Fruit fly (Drosophila melanogaster) whole organism, embryonic: ENCODE data around the gene Gpdh3.

Source experiments
- Atf6 ChIP-seq: fragments of 200-800 bp; sonication (Bioruptor generic); IDR thresholded peaks from 2 replicates; pipeline ENCODE4 v1.3.6; 2022; ENCODE audit warnings: missing biosample characterization, missing genetic modification characterization
- CG10267 ChIP-seq: fragments of 200-800 bp; sonication (Bioruptor generic); optimal IDR thresholded peaks from 2 replicates; lab custom pipeline; 2018; ENCODE audit warnings: missing biosample characterization, mild to moderate bottlenecking, missing genetic modification characterization, moderate library complexity
- CG11504 ChIP-seq: fragments of 200-800 bp; sonication (Bioruptor generic); optimal IDR thresholded peaks from 3 replicates; lab custom pipeline; 2019; ENCODE audit warnings: missing biosample characterization, mild to moderate bottlenecking, missing genetic modification characterization, moderate library complexity
- CG12236 ChIP-seq: fragments of 200-800 bp; sonication (Bioruptor generic); optimal IDR thresholded peaks from 2 replicates; lab custom pipeline; 2016; ENCODE audit warnings: missing biosample characterization, missing genetic modification characterization
- CG1233 ChIP-seq: fragments of 200-800 bp; sonication (Bioruptor generic); optimal IDR thresholded peaks from 4 replicates; lab custom pipeline; 2018; ENCODE audit warnings: missing biosample characterization, mild to moderate bottlenecking, missing genetic modification characterization
- CG12659 ChIP-seq: fragments of 200-800 bp; sonication (Bioruptor generic); optimal IDR thresholded peaks from 3 replicates; lab custom pipeline; 2017; ENCODE audit warnings: mild to moderate bottlenecking, missing biosample characterization, missing genetic modification reagents, missing genetic modification characterization
- CG13287 ChIP-seq: fragments of 200-800 bp; sonication (Bioruptor generic); IDR thresholded peaks from 2 replicates; pipeline ENCODE4 v1.3.6; 2022; ENCODE audit warnings: missing biosample characterization, missing genetic modification characterization; ENCODE audit not compliant: partially characterized antibody
- CG13775 ChIP-seq: fragments of 200-800 bp; sonication (Bioruptor generic); optimal IDR thresholded peaks from 3 replicates; lab custom pipeline; 2017; ENCODE audit warnings: missing biosample characterization, mild to moderate bottlenecking, missing genetic modification characterization
- CG14710 ChIP-seq: fragments of 200-800 bp; sonication (Bioruptor generic); optimal IDR thresholded peaks from 3 replicates; lab custom pipeline; 2019; ENCODE audit warnings: missing biosample characterization, mild to moderate bottlenecking, missing genetic modification characterization, moderate library complexity
- CG15696 ChIP-seq: fragments of 200-800 bp; sonication (Bioruptor generic); optimal IDR thresholded peaks from 2 replicates; lab custom pipeline; 2019; ENCODE audit warnings: missing biosample characterization, mild to moderate bottlenecking, missing genetic modification characterization, moderate library complexity
- CG30403 ChIP-seq: fragments of 200-800 bp; sonication (Bioruptor generic); optimal IDR thresholded peaks from 3 replicates; lab custom pipeline; 2016; ENCODE audit warnings: missing biosample characterization, missing genetic modification characterization
- CG31441 ChIP-seq: fragments of 200-800 bp; sonication (Bioruptor generic); IDR thresholded peaks from 2 replicates; pipeline ENCODE4 v1.3.6; 2022; ENCODE audit warnings: missing biosample characterization, missing genetic modification characterization
- CG3407 ChIP-seq: fragments of 200-800 bp; sonication (Bioruptor generic); optimal IDR thresholded peaks from 2 replicates; lab custom pipeline; 2018; ENCODE audit warnings: missing biosample characterization, mild to moderate bottlenecking, missing genetic modification characterization
- CG3995 ChIP-seq: fragments of 200-800 bp; sonication (Bioruptor generic); optimal IDR thresholded peaks from 3 replicates; lab custom pipeline; 2016; ENCODE audit warnings: missing biosample characterization, missing genetic modification characterization
- CG4360 ChIP-seq: fragments of 200-800 bp; sonication (Bioruptor generic); IDR thresholded peaks from 2 replicates; pipeline ENCODE4 v1.3.6; 2022; ENCODE audit warnings: missing biosample characterization, missing genetic modification characterization
- CG5953 ChIP-seq: fragments of 200-800 bp; sonication (Bioruptor generic); IDR thresholded peaks from 2 replicates; pipeline ENCODE4 v1.3.6; 2022; ENCODE audit warnings: missing biosample characterization, missing genetic modification characterization
- CG7556 ChIP-seq: fragments of 200-800 bp; sonication (Bioruptor generic); optimal IDR thresholded peaks from 2 replicates; lab custom pipeline; 2017; ENCODE audit warnings: missing biosample characterization, mild to moderate bottlenecking, missing genetic modification characterization
- CG7786 ChIP-seq: fragments of 200-800 bp; sonication (Bioruptor generic); optimal IDR thresholded peaks from 2 replicates; lab custom pipeline; 2016; ENCODE audit warnings: missing biosample characterization, missing genetic modification characterization
- CHES-1-like ChIP-seq: fragments of 200-800 bp; sonication (Bioruptor generic); optimal IDR thresholded peaks from 2 replicates; lab custom pipeline; 2016; ENCODE audit warnings: missing biosample characterization, missing genetic modification characterization
- ERR ChIP-seq: fragments of 200-800 bp; sonication (Bioruptor generic); optimal IDR thresholded peaks from 2 replicates; lab custom pipeline; 2016; ENCODE audit warnings: missing biosample characterization, missing genetic modification characterization
- Elba2 ChIP-seq: fragments of 200-800 bp; sonication (Bioruptor generic); optimal IDR thresholded peaks from 3 replicates; lab custom pipeline; 2016; ENCODE audit warnings: missing biosample characterization, missing genetic modification characterization
- Ets97D ChIP-seq: fragments of 200-800 bp; sonication (Bioruptor generic); optimal IDR thresholded peaks from 3 replicates; lab custom pipeline; 2016; ENCODE audit warnings: missing biosample characterization, missing genetic modification characterization
- Hr51 ChIP-seq, 2 experiments: fragments of 200-800 bp; sonication (Bioruptor generic); optimal IDR thresholded peaks; 2 replicates in 1 of 2; 3 replicates in 1 of 2; lab custom pipeline; 2016 to 2018; ENCODE audit warnings: missing biosample characterization in 2 of 2, missing genetic modification characterization in 2 of 2, mild to moderate bottlenecking in 1 of 2, moderate library complexity in 1 of 2
- MTF-1 ChIP-seq: fragments of 200-800 bp; sonication (Bioruptor generic); optimal IDR thresholded peaks from 2 replicates; lab custom pipeline; 2018; ENCODE audit warnings: missing biosample characterization, mild to moderate bottlenecking, missing genetic modification characterization, borderline replicate concordance
- Meics ChIP-seq: fragments of 200-800 bp; sonication (Bioruptor generic); optimal IDR thresholded peaks from 2 replicates; lab custom pipeline; 2017; ENCODE audit warnings: missing biosample characterization, mild to moderate bottlenecking, missing genetic modification characterization
- Mrtf ChIP-seq: fragments of 200-800 bp; sonication (Bioruptor generic); IDR thresholded peaks from 3 replicates; pipeline ENCODE4 v1.3.6; 2022; ENCODE audit warnings: missing biosample characterization, missing genetic modification characterization
- Oaz ChIP-seq: fragments of 200-800 bp; sonication (Bioruptor generic); IDR thresholded peaks from 2 replicates; pipeline ENCODE4 v1.3.6; 2022; ENCODE audit warnings: missing biosample characterization, missing genetic modification characterization
- Pdp1 ChIP-seq, 2 experiments: fragments of 200-800 bp; sonication (Bioruptor generic); optimal IDR thresholded peaks; 3 replicates each; lab custom pipeline; 2016; ENCODE audit warnings: missing biosample characterization in 2 of 2, missing genetic modification characterization in 2 of 2, mild to moderate bottlenecking in 1 of 2, moderate library complexity in 1 of 2
- Rx ChIP-seq: fragments of 200-800 bp; sonication (Bioruptor generic); IDR thresholded peaks from 2 replicates; pipeline ENCODE4 v1.3.6; 2022; ENCODE audit warnings: missing biosample characterization, missing genetic modification characterization
- br ChIP-seq: fragments of >200 bp; optimal IDR thresholded peaks from 2 replicates; lab custom pipeline; 2017
- bsh ChIP-seq, 2 experiments: fragments of 200-800 bp; sonication (Bioruptor generic); optimal IDR thresholded peaks; 2 replicates each; lab custom pipeline; 2017 to 2018; ENCODE audit warnings: mild to moderate bottlenecking in 2 of 2, missing biosample characterization in 2 of 2, missing genetic modification characterization in 2 of 2, moderate library complexity in 1 of 2
- ci ChIP-seq: fragments of 200-800 bp; sonication (Bioruptor generic); IDR thresholded peaks from 3 replicates; pipeline ENCODE4 v1.3.6; 2022; ENCODE audit warnings: missing biosample characterization, missing genetic modification characterization
- dmrt11E ChIP-seq: fragments of 200-800 bp; sonication (Bioruptor generic); optimal IDR thresholded peaks from 3 replicates; lab custom pipeline; 2018; ENCODE audit warnings: missing biosample characterization, mild to moderate bottlenecking, missing genetic modification characterization, moderate library complexity
- fru ChIP-seq: fragments of >200 bp; optimal IDR thresholded peaks from 2 replicates; lab custom pipeline; 2017
- gcm ChIP-seq: fragments of 200-800 bp; sonication (Bioruptor generic); optimal IDR thresholded peaks from 2 replicates; lab custom pipeline; 2019; ENCODE audit warnings: missing biosample characterization, mild to moderate bottlenecking, missing genetic modification characterization, moderate library complexity
- hb ChIP-seq: fragments of 200-800 bp; sonication (Bioruptor generic); IDR thresholded peaks from 3 replicates; pipeline ENCODE4 v1.3.6; 2022; ENCODE audit warnings: missing biosample characterization, missing genetic modification characterization; ENCODE audit not compliant: partially characterized antibody
- hkb ChIP-seq, 2 experiments: fragments of 200-800 bp in 1 of 2; fragments of >200 bp in 1 of 2; sonication (Bioruptor generic) in 1 of 2; IDR thresholded peaks in 1 of 2; optimal IDR thresholded peaks in 1 of 2; 2 replicates each; pipeline versions ENCODE4 v1.3.6 to Lab custom; 2017 to 2022; ENCODE audit warnings: missing biosample characterization in 1 of 2, missing genetic modification characterization in 1 of 2
- ind ChIP-seq: fragments of 200-800 bp; sonication (Bioruptor generic); optimal IDR thresholded peaks from 3 replicates; lab custom pipeline; 2016; ENCODE audit warnings: missing biosample characterization, missing genetic modification characterization
- lab ChIP-seq: fragments of 200-800 bp; sonication (Bioruptor generic); optimal IDR thresholded peaks from 3 replicates; lab custom pipeline; 2017; ENCODE audit warnings: missing biosample characterization, missing genetic modification characterization, mild to moderate bottlenecking, moderate library complexity, missing genetic modification reagents
- lola ChIP-seq, 3 experiments: fragments of >200 bp in 2 of 3; fragments of 200-800 bp in 1 of 3; sonication (Bioruptor generic) in 1 of 3; optimal IDR thresholded peaks; 2 replicates each; lab custom pipeline; 2017 to 2019; ENCODE audit warnings: missing biosample characterization in 3 of 3, missing genetic modification characterization in 3 of 3, mild to moderate bottlenecking in 1 of 3, moderate library complexity in 1 of 3
- oc ChIP-seq: fragments of 200-800 bp; sonication (Bioruptor generic); optimal IDR thresholded peaks from 2 replicates; lab custom pipeline; 2018; ENCODE audit warnings: missing biosample characterization, mild to moderate bottlenecking, missing genetic modification characterization, moderate library complexity
- pzg ChIP-seq: fragments of 200-800 bp; sonication (Bioruptor generic); optimal IDR thresholded peaks from 3 replicates; lab custom pipeline; 2018; ENCODE audit warnings: missing biosample characterization, mild to moderate bottlenecking, missing genetic modification characterization, moderate library complexity
- ro ChIP-seq: fragments of 200-800 bp; sonication (Bioruptor generic); IDR thresholded peaks from 2 replicates; pipeline ENCODE4 v1.3.6; 2022; ENCODE audit warnings: missing biosample characterization, missing genetic modification characterization
- row ChIP-seq: fragments of 200-800 bp; sonication (Bioruptor generic); IDR thresholded peaks from 3 replicates; pipeline ENCODE4 v1.3.6; 2022; ENCODE audit warnings: missing biosample characterization, missing genetic modification characterization
- sd ChIP-seq: fragments of 200-800 bp; sonication (Bioruptor generic); optimal IDR thresholded peaks from 3 replicates; lab custom pipeline; 2018; ENCODE audit warnings: missing biosample characterization, mild to moderate bottlenecking, missing genetic modification characterization, moderate library complexity
- seq ChIP-seq: fragments of 200-800 bp; sonication (Bioruptor generic); IDR thresholded peaks from 2 replicates; pipeline ENCODE4 v1.3.6; 2022; ENCODE audit warnings: missing biosample characterization, missing genetic modification characterization
- wek ChIP-seq: fragments of 200-800 bp; sonication (Bioruptor generic); optimal IDR thresholded peaks from 3 replicates; lab custom pipeline; 2018; ENCODE audit warnings: missing biosample characterization, mild to moderate bottlenecking, missing genetic modification characterization, moderate library complexity

The Gpdh3 gene

dm6 chr3R:22367126-22368076 lies 14.4 kb upstream of the Gpdh3 start, which contains the start of the genes Polr3F and PyK (continued):
- peak; percentile 44 for TF ChIP-seq CHES-1-like (GFP tag; lab: Kevin White, UChicago)
- no peak for TF ChIP-seq Oaz (GFP tag; lab: Robert Waterston, UW)
- peak; percentile 13 for TF ChIP-seq CG15696 (tag; lab: Kevin White, UChicago)
- peak; percentile 60 for TF ChIP-seq CG10267 (tag; lab: Kevin White, UChicago)
- TF ChIP-seq CG4360: no peak
- TF ChIP-seq row (GFP tag; lab: Robert Waterston, UW): peak; percentile 74
- peak in 1 of 2 experiments; percentile 56 for TF ChIP-seq Hr51 (GFP tag; optimal IDR thresholded peaks at IDR 0.05; lab: Kevin White, UChicago)
- TF ChIP-seq CG3995 (GFP tag; lab: Kevin White, UChicago): peak; percentile 93
- peak; percentile 43 for TF ChIP-seq lab (GFP tag; lab: Kevin White, UChicago)
- no peak for TF ChIP-seq oc (tag; lab: Kevin White, UChicago)
- TF ChIP-seq seq (GFP tag; lab: Robert Waterston, UW): no peak
- TF ChIP-seq fru (lab: Kevin White, UChicago): no peak
- peak; percentile 96 for TF ChIP-seq wek (GFP tag; lab: Kevin White, UChicago)
- peak; percentile 53 for TF ChIP-seq CG12659 (GFP tag; lab: Kevin White, UChicago)
- no peak for TF ChIP-seq CG5953 (GFP tag; lab: Robert Waterston, UW)
- TF ChIP-seq bsh (GFP tag; optimal IDR thresholded peaks at IDR 0.05; lab: Kevin White, UChicago): peak in 1 of 2 experiments; percentile 46
- no peak for TF ChIP-seq gcm (GFP tag; lab: Kevin White, UChicago)
- TF ChIP-seq CG13287 (GFP tag; lab: Robert Waterston, UW): peak; percentile 50
- TF ChIP-seq Elba2: no peak
- no peak for TF ChIP-seq CG7786 (GFP tag; lab: Kevin White, UChicago)
- peak; percentile 14 for TF ChIP-seq ind (GFP tag; lab: Kevin White, UChicago)
- TF ChIP-seq ci (GFP tag; lab: Robert Waterston, UW): peak; percentile 33; the same call in 1 of the 3 replicates
- TF ChIP-seq Pdp1 (GFP tag; optimal IDR thresholded peaks at IDR 0.05; lab: Kevin White, UChicago): peak in 1 of 2 experiments; percentile 79
- TF ChIP-seq CG1233 (GFP tag; lab: Kevin White, UChicago): no peak
- peak; percentile 40 for TF ChIP-seq CG13775 (GFP tag; lab: Kevin White, UChicago)
- no peak for TF ChIP-seq hkb (optimal IDR thresholded peaks at IDR 0.05; lab: Kevin White, UChicago)
- peak; percentile 28 for TF ChIP-seq hkb (GFP tag; IDR thresholded peaks at IDR 0.05; lab: Robert Waterston, UW)
- TF ChIP-seq hb (GFP tag; lab: Robert Waterston, UW): no peak
- TF ChIP-seq CG31441 (GFP tag; lab: Robert Waterston, UW): peak; percentile 50; the same call in 1 of the 2 replicates
- TF ChIP-seq CG12236 (GFP tag; lab: Kevin White, UChicago): no peak
- TF ChIP-seq CG3407: no peak
- no peak for TF ChIP-seq MTF-1 (GFP tag; lab: Kevin White, UChicago)
- peak; percentile 49 for TF ChIP-seq CG11504
- no peak for TF ChIP-seq dmrt11E
- TF ChIP-seq CG14710: peak; percentile 93
- TF ChIP-seq Mrtf (GFP tag; lab: Robert Waterston, UW): no peak
- TF ChIP-seq br (lab: Kevin White, UChicago): no peak
- no peak for TF ChIP-seq sd
- no peak for TF ChIP-seq lola (GFP tag; optimal IDR thresholded peaks at IDR 0.05; lab: Kevin White, UChicago)
- peak; percentile 5 for TF ChIP-seq CG7556 (GFP tag; lab: Kevin White, UChicago)
- peak; percentile 60 for TF ChIP-seq pzg (GFP tag; lab: Kevin White, UChicago)
- peak; percentile 36 for TF ChIP-seq Ets97D (GFP tag; lab: Kevin White, UChicago)
- TF ChIP-seq ro (GFP tag; lab: Robert Waterston, UW): no peak
- no peak for TF ChIP-seq Rx (GFP tag; lab: Robert Waterston, UW)
- TF ChIP-seq Meics (GFP tag; lab: Kevin White, UChicago): peak; percentile 44
- TF ChIP-seq Atf6: peak; percentile 48; the same call in 1 of the 2 replicates
- peak; percentile 93 for TF ChIP-seq ERR (GFP tag; lab: Kevin White, UChicago)
- TF ChIP-seq CG30403: peak; percentile 29
